Worm (Caenorhabditis elegans) whole organism, L3 larva: ENCODE data around the gene btb-4.
A peak's percentile ranks its signal among the peaks of the same experiment; 100 is the strongest.

Source experiments
- egl-27 ChIP-seq: sonication (generic microtip); optimal IDR thresholded peaks from 4 replicates; lab custom pipeline; 2017; ENCODE audit warnings: missing biosample characterization, missing genetic modification reagents, missing genetic modification characterization
- elt-3 ChIP-seq, 3 experiments: fragments of 150-350 bp in 1 of 3; sonication (generic microtip) in 2 of 3; optimal IDR thresholded peaks; 2 replicates in 2 of 3; 4 replicates in 1 of 3; lab custom pipeline; 2014 to 2017; ENCODE audit warnings: missing biosample characterization in 3 of 3, missing genetic modification characterization in 3 of 3
- lin-39 ChIP-seq: fragments of 150-350 bp; optimal IDR thresholded peaks from 2 replicates; lab custom pipeline; 2018; ENCODE audit warnings: missing biosample characterization, missing genetic modification reagents, missing genetic modification characterization
- nhr-237 ChIP-seq: fragments of 150-350 bp; optimal IDR thresholded peaks from 2 replicates; lab custom pipeline; 2014; ENCODE audit warnings: missing biosample characterization, missing genetic modification characterization
- pha-4 ChIP-seq: fragments of 150-350 bp; optimal IDR thresholded peaks from 2 replicates; lab custom pipeline; 2014; ENCODE audit warnings: missing biosample characterization, missing genetic modification reagents, missing genetic modification characterization
- skn-1 ChIP-seq: fragments of 150-350 bp; optimal IDR thresholded peaks from 2 replicates; lab custom pipeline; 2014; ENCODE audit warnings: missing biosample characterization, missing genetic modification characterization
- ztf-11 ChIP-seq: fragments of 150-350 bp; optimal IDR thresholded peaks from 2 replicates; lab custom pipeline; 2014; ENCODE audit warnings: missing biosample characterization, missing genetic modification characterization
- ztf-4 ChIP-seq: fragments of 150-350 bp; optimal IDR thresholded peaks from 2 replicates; lab custom pipeline; 2014; ENCODE audit warnings: missing biosample characterization, missing genetic modification characterization

DNA sequence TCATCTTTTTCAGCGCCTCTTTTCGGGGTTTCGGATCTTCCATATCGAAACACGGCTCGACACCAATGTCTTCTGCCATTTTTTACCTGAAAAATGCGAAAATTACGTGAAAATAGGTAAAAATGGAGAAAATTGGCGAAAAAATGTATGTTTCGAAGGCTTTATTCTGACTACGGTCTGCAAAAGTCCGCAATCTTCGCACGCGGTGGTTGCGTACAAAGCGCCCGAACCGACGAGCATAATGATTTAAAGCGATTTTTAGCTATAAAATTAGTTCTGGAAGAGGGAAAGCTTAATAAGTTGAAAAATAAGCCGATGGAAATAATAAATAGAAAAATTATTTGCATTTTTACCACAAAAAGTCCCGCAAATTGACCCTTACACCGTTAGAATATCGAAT lies 26.9 kb downstream of the btb-4 start, which contains the start of gene F07E5.5:
- TF ChIP-seq ztf-4 = no peak
- TF ChIP-seq skn-1 (tag; lab: Kevin White, UChicago) = no peak
- no peak for TF ChIP-seq ztf-11 (tag; lab: Kevin White, UChicago)
- no peak for TF ChIP-seq nhr-237 (tag; lab: Kevin White, UChicago)
- no peak for TF ChIP-seq elt-3 (tag; optimal IDR thresholded peaks at IDR 0.05; lab: Kevin White, UChicago)
- no peak for TF ChIP-seq egl-27 (tag; lab: Kevin White, UChicago)
- no peak for TF ChIP-seq pha-4 (tag; lab: Kevin White, UChicago)
- TF ChIP-seq lin-39 (tag; lab: Kevin White, UChicago) = peak; percentile 10
